Worm (Caenorhabditis elegans): ENCODE data around the gene str-231.

- TF ChIP-seq him-1 (tag; optimal IDR thresholded peaks at IDR 0.05), result no peak
- TF ChIP-seq W03F9.2 (tag; optimal IDR thresholded peaks at IDR 0.05), result no peak
Measured at ce11 chrV:15996655-15997186, 10.7 kb downstream of the str-231 start, which contains the start of the genes C06C6.9 and C06C6.8.
